Worm (Caenorhabditis elegans): Measurements from ENCODE around the gene Y60C6A.2.

DNA sequence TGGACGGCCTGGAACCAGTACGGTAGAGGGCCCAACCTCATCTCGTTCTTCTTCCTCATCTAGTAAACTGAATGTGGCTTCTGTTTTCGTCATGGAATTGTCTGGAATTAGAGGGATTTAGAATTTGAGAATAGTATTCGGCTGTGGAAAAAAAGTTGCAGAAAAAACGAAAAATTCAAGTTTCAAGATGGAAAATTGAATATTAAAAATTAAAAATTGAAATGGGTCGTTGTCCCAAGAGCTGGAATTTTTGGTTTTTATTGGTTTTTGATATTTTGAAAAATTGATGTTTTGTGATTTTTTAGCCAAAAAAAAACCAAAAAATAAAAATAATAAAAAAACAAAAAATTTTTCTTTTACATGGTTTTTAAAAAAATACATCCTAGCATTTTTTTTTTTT, 20.6 kb upstream of the Y60C6A.2 start, which contains the start of gene R02F11.3:
- no peak for TF ChIP-seq ztf-29 (GFP tag; IDR thresholded peaks at IDR 0.05)
- TF ChIP-seq cog-1 (tag; optimal IDR thresholded peaks at IDR 0.05), result no peak
- no peak for TF ChIP-seq ref-1 (GFP tag; conservative IDR thresholded peaks at IDR 0.05)
- TF ChIP-seq flt-1 (GFP tag; IDR thresholded peaks at IDR 0.05), result no peak
- TF ChIP-seq med-1 (GFP tag; optimal IDR thresholded peaks at IDR 0.05; ENCODE audit: insufficient read depth), result no peak
- no peak for TF ChIP-seq tab-1 (GFP tag; IDR thresholded peaks at IDR 0.05)
- TF ChIP-seq ztf-23 (GFP tag; IDR thresholded peaks at IDR 0.05), result no peak
- no peak for TF ChIP-seq klf-2 (GFP tag; conservative IDR thresholded peaks at IDR 0.05)
- no peak for TF ChIP-seq T22C8.4 (GFP tag; IDR thresholded peaks at IDR 0.05)

Data from whole organism, midembryonic.